Fruit fly (Drosophila melanogaster) whole organism, pupa: ENCODE results near the gene AP-2sigma.
A peak's percentile ranks its signal among the peaks of the same experiment; 100 is the strongest.

Experiments
- CG10348 ChIP-seq: fragments of 200-800 bp; sonication (Bioruptor generic); IDR thresholded peaks from 2 replicates; pipeline ENCODE4 v1.3.6; 2022; ENCODE audit warnings: missing biosample characterization, missing genetic modification characterization
- CG12605 ChIP-seq: fragments of 200-800 bp; sonication (Bioruptor generic); IDR thresholded peaks from 2 replicates; pipeline ENCODE4 v1.3.6; 2022; ENCODE audit warnings: missing biosample characterization, missing genetic modification characterization
- CG13204 ChIP-seq: fragments of 200-800 bp; sonication (Bioruptor generic); optimal IDR thresholded peaks from 2 replicates; lab custom pipeline; 2018; ENCODE audit warnings: missing biosample characterization, mild to moderate bottlenecking, missing genetic modification characterization, moderate library complexity
- CG14655 ChIP-seq: fragments of 200-800 bp; sonication (Bioruptor generic); optimal IDR thresholded peaks from 3 replicates; lab custom pipeline; 2017; ENCODE audit warnings: mild to moderate bottlenecking, missing biosample characterization, missing genetic modification reagents, missing genetic modification characterization
- CG15710 ChIP-seq: fragments of 200-800 bp; sonication (Bioruptor generic); optimal IDR thresholded peaks from 2 replicates; lab custom pipeline; 2018; ENCODE audit warnings: missing biosample characterization, mild to moderate bottlenecking, missing genetic modification characterization, moderate library complexity
- CG17806 ChIP-seq: fragments of 200-800 bp; sonication (Bioruptor generic); optimal IDR thresholded peaks from 2 replicates; lab custom pipeline; 2018; ENCODE audit warnings: missing biosample characterization, mild to moderate bottlenecking, missing genetic modification characterization, moderate library complexity
- CG32121 ChIP-seq: fragments of 200-800 bp; sonication (Bioruptor generic); IDR thresholded peaks from 2 replicates; pipeline ENCODE4 v1.3.6; 2022; ENCODE audit warnings: missing biosample characterization, missing genetic modification characterization
- CG34367 ChIP-seq: fragments of 200-800 bp; sonication (Bioruptor generic); optimal IDR thresholded peaks from 2 replicates; lab custom pipeline; 2018; ENCODE audit warnings: missing biosample characterization, mild to moderate bottlenecking, missing genetic modification characterization
- CG4496 ChIP-seq: fragments of 200-800 bp; sonication (Bioruptor generic); IDR thresholded peaks from 3 replicates; pipeline ENCODE4 v1.3.6; 2022; ENCODE audit warnings: missing biosample characterization, missing genetic modification characterization
- CG8159 ChIP-seq: fragments of 200-800 bp; sonication (Bioruptor generic); optimal IDR thresholded peaks from 3 replicates; lab custom pipeline; 2018; ENCODE audit warnings: missing biosample characterization, mild to moderate bottlenecking, missing genetic modification characterization, moderate library complexity
- CG8301 ChIP-seq: fragments of 200-800 bp; sonication (Bioruptor generic); optimal IDR thresholded peaks from 2 replicates; lab custom pipeline; 2018; ENCODE audit warnings: missing biosample characterization, mild to moderate bottlenecking, missing genetic modification characterization
- CG9948 ChIP-seq: fragments of 200-800 bp; sonication (Bioruptor generic); optimal IDR thresholded peaks from 2 replicates; lab custom pipeline; 2018; ENCODE audit warnings: missing biosample characterization, mild to moderate bottlenecking, missing genetic modification characterization, moderate library complexity
- D1 ChIP-seq: fragments of 200-800 bp; sonication (Bioruptor generic); optimal IDR thresholded peaks from 2 replicates; lab custom pipeline; 2018; ENCODE audit warnings: missing biosample characterization, mild to moderate bottlenecking, missing genetic modification characterization, moderate library complexity
- EcR ChIP-seq: fragments of 200-800 bp; sonication (Bioruptor generic); optimal IDR thresholded peaks from 3 replicates; lab custom pipeline; 2019; ENCODE audit warnings: missing biosample characterization, missing genetic modification characterization, mild to moderate bottlenecking, moderate library complexity, missing genetic modification reagents
- Ets98B ChIP-seq: fragments of 200-800 bp; sonication (Bioruptor generic); IDR thresholded peaks from 2 replicates; pipeline ENCODE4 v1.3.6; 2022; ENCODE audit warnings: missing biosample characterization, missing genetic modification characterization
- Pif1A ChIP-seq: fragments of 200-800 bp; sonication (Bioruptor generic); optimal IDR thresholded peaks from 3 replicates; lab custom pipeline; 2016; ENCODE audit warnings: missing biosample characterization, missing genetic modification characterization
- Pif1B ChIP-seq: fragments of 200-800 bp; sonication (Bioruptor generic); optimal IDR thresholded peaks from 3 replicates; lab custom pipeline; 2016; ENCODE audit warnings: missing biosample characterization, missing genetic modification characterization
- Snoo ChIP-seq: fragments of 200-800 bp; sonication (Bioruptor generic); optimal IDR thresholded peaks from 3 replicates; lab custom pipeline; 2017; ENCODE audit warnings: missing biosample characterization, mild to moderate bottlenecking, missing genetic modification characterization, inconsistent platforms
- fd96Ca ChIP-seq: fragments of 200-800 bp; sonication (Bioruptor generic); IDR thresholded peaks from 3 replicates; pipeline ENCODE4 v1.3.6; 2022; ENCODE audit warnings: missing biosample characterization, missing genetic modification characterization
- gl ChIP-seq: fragments of 200-800 bp; sonication (Bioruptor generic); optimal IDR thresholded peaks from 2 replicates; lab custom pipeline; 2018; ENCODE audit warnings: missing biosample characterization, mild to moderate bottlenecking, missing genetic modification characterization
- rn ChIP-seq: fragments of 200-800 bp; sonication (Bioruptor generic); IDR thresholded peaks from 2 replicates; pipeline ENCODE4 v1.3.6; 2022; ENCODE audit warnings: missing biosample characterization, missing genetic modification characterization

AP-2sigma gene

dm6 chr3R:21269923-21270322 is at the start of gene AP-2sigma, which contains the start of gene Idi:
Gene AP-2sigma (minus strand): TSS chr3R:21270075.
Gene Idi (plus strand): TSS chr3R:21270126.
- TF ChIP-seq fd96Ca (peak; percentile 51; the same call in 1 of the 3 replicates), CG8301 (tag; lab: Kevin White, UChicago) (no peak), CG8159 (tag; lab: Kevin White, UChicago) (no peak), Snoo (tag; lab: Kevin White, UChicago) (peak; percentile 38), CG32121 (no peak), CG12605 (GFP tag; lab: Robert Waterston, UW) (0 out of 2 replicates have a peak, but pooled peaks have one; percentile 23), CG4496 (GFP tag; lab: Robert Waterston, UW) (peak; percentile 52; the same call in 2 of the 3 replicates), EcR (peak; percentile 12)

DNA sequence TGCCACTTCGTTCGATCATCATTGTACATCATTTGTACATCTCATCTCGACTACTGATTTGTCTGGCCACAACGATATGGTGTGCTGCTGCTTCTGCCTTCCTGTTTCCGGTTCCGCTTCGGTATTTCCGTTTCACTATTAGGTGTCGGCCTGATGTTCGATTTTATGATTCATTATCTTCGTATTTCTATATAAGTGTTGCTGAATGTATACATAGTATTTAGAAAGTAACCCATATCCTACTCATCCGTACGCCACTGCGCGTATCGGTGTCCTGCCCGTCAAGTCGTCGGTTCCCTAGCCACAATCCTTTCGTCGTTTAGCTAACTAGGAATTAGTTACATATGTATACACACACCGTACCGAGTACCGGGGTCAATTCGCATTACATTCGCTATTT is 49.2 kb upstream of the AP-2sigma start:
- no peak for TF ChIP-seq CG8159 (tag; lab: Kevin White, UChicago)
- TF ChIP-seq CG14655 (GFP tag; lab: Kevin White, UChicago): no peak
- TF ChIP-seq CG15710 (tag; lab: Kevin White, UChicago): no peak
- TF ChIP-seq EcR: no peak
- TF ChIP-seq CG34367 (tag; lab: Kevin White, UChicago): no peak
- TF ChIP-seq CG4496 (GFP tag; lab: Robert Waterston, UW): no peak
- TF ChIP-seq rn: no peak
- TF ChIP-seq gl: no peak
- TF ChIP-seq Ets98B (GFP tag; lab: Robert Waterston, UW): no peak
- TF ChIP-seq Pif1B (GFP tag; lab: Kevin White, UChicago): no peak
- no peak for TF ChIP-seq CG10348 (GFP tag; lab: Robert Waterston, UW)
- TF ChIP-seq Pif1A (GFP tag; lab: Kevin White, UChicago): no peak
- TF ChIP-seq CG12605 (GFP tag; lab: Robert Waterston, UW): no peak
- TF ChIP-seq CG32121: no peak
- no peak for TF ChIP-seq CG13204 (GFP tag; lab: Kevin White, UChicago)
- no peak for TF ChIP-seq D1 (tag; lab: Kevin White, UChicago)
- no peak for TF ChIP-seq CG17806 (tag; lab: Kevin White, UChicago)
- TF ChIP-seq CG9948: no peak
- no peak for TF ChIP-seq Snoo (tag; lab: Kevin White, UChicago)

- TF ChIP-seq fd96Ca: no peak
- TF ChIP-seq CG12605 (GFP tag; lab: Robert Waterston, UW): no peak
- TF ChIP-seq CG10348 (GFP tag; lab: Robert Waterston, UW): no peak
- TF ChIP-seq gl: peak; percentile 9
- peak; percentile 5 for TF ChIP-seq CG8301 (tag; lab: Kevin White, UChicago)
- peak; percentile 63 for TF ChIP-seq Pif1A (GFP tag; lab: Kevin White, UChicago)
- TF ChIP-seq Ets98B (GFP tag; lab: Robert Waterston, UW): no peak
- peak; percentile 55 for TF ChIP-seq Pif1B (GFP tag; lab: Kevin White, UChicago)
- TF ChIP-seq EcR: peak; percentile 27
- TF ChIP-seq CG9948: no peak
- TF ChIP-seq CG32121: no peak
- peak; percentile 8 for TF ChIP-seq CG14655 (GFP tag; lab: Kevin White, UChicago)
- TF ChIP-seq CG17806 (tag; lab: Kevin White, UChicago): no peak
- TF ChIP-seq CG13204 (GFP tag; lab: Kevin White, UChicago): no peak
- TF ChIP-seq CG4496 (GFP tag; lab: Robert Waterston, UW): no peak
- peak; percentile 7 for TF ChIP-seq CG34367 (tag; lab: Kevin White, UChicago)
- TF ChIP-seq CG15710 (tag; lab: Kevin White, UChicago): no peak
- no peak for TF ChIP-seq D1 (tag; lab: Kevin White, UChicago)
- TF ChIP-seq Snoo (tag; lab: Kevin White, UChicago): peak; percentile 8
Observed at dm6 chr3R:21297387-21297956, 27.6 kb upstream of the AP-2sigma start.

DNA sequence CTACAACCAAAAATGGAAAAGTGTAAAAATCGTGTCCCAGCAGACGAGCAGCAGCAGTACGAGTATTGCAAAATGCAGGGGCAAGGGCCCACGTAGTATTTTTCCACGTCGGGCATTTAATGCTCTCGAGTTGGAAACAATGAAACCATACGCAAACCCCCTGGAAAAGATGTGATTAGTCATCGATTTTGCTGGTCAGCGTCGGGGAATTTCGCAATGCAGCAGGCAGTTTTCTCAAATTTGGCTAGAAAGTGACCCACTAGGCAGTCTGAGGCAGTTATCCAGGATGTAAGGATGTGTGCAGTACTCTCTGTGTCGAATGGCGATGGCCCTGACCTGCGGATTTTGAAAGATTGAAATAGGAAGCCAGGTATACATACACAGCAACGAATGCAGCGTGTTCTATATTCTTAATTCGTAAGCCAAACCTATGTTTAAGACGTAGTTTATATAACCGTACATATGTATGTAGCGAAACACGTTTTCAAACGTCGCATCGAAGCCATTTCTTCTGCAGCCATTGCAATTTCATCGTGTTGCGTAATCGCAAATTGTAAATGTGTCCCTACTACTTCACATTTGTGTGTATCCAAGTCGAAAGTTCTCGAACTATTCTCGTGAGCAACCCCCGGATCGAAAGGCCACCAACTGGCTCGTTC is 27.0 kb upstream of the AP-2sigma start:
- TF ChIP-seq CG4496 (GFP tag; lab: Robert Waterston, UW) (no peak), CG9948 (no peak), CG8159 (tag; lab: Kevin White, UChicago) (no peak), Snoo (tag; lab: Kevin White, UChicago) (no peak), CG13204 (GFP tag; lab: Kevin White, UChicago) (no peak), Pif1B (GFP tag; lab: Kevin White, UChicago) (no peak)

dm6 chr3R:21296038-21296727 is 26.3 kb upstream of the AP-2sigma start:
- peak; percentile 83 for TF ChIP-seq gl
- peak; percentile 92 for TF ChIP-seq CG8301 (tag; lab: Kevin White, UChicago)
- TF ChIP-seq Pif1B (GFP tag; lab: Kevin White, UChicago): peak; percentile 93
- TF ChIP-seq CG12605 (GFP tag; lab: Robert Waterston, UW): no peak
- TF ChIP-seq CG13204 (GFP tag; lab: Kevin White, UChicago): peak; percentile 86
- no peak for TF ChIP-seq CG10348 (GFP tag; lab: Robert Waterston, UW)
- peak; percentile 88 for TF ChIP-seq Snoo (tag; lab: Kevin White, UChicago)
- TF ChIP-seq Pif1A (GFP tag; lab: Kevin White, UChicago): peak; percentile 90
- no peak for TF ChIP-seq CG4496 (GFP tag; lab: Robert Waterston, UW)
- peak; percentile 36 for TF ChIP-seq EcR
- TF ChIP-seq D1 (tag; lab: Kevin White, UChicago): peak; percentile 78
- no peak for TF ChIP-seq CG32121
- TF ChIP-seq fd96Ca: no peak
- peak; percentile 95 for TF ChIP-seq CG14655 (GFP tag; lab: Kevin White, UChicago)
- peak; percentile 91 for TF ChIP-seq CG17806 (tag; lab: Kevin White, UChicago)
- TF ChIP-seq CG15710 (tag; lab: Kevin White, UChicago): peak; percentile 92
- TF ChIP-seq CG34367 (tag; lab: Kevin White, UChicago): peak; percentile 93
- no peak for TF ChIP-seq Ets98B (GFP tag; lab: Robert Waterston, UW)
- peak; percentile 93 for TF ChIP-seq CG9948
- TF ChIP-seq rn: no peak
- peak; percentile 95 for TF ChIP-seq CG8159 (tag; lab: Kevin White, UChicago)
- TF ChIP-seq, all 21 proteins: peak for 14
